Fruit fly (Drosophila melanogaster) whole organism: ENCODE results near the gene DCTN6-p27.

Experiments used
- CG8478 ChIP-seq: fragments of >200 bp; optimal IDR thresholded peaks from 2 replicates; lab custom pipeline; 2018; ENCODE audit warnings: inconsistent platforms
- EcR ChIP-seq, 2 experiments: fragments of >200 bp; optimal IDR thresholded peaks; 2 replicates each; lab custom pipeline; 2017; ENCODE audit warnings: missing biosample characterization in 2 of 2, missing genetic modification characterization in 2 of 2, missing genetic modification reagents in 2 of 2
- usp ChIP-seq: fragments of >200 bp; optimal IDR thresholded peaks from 2 replicates; lab custom pipeline; 2017; ENCODE audit warnings: missing biosample characterization, missing genetic modification characterization, mixed read lengths

DNA sequence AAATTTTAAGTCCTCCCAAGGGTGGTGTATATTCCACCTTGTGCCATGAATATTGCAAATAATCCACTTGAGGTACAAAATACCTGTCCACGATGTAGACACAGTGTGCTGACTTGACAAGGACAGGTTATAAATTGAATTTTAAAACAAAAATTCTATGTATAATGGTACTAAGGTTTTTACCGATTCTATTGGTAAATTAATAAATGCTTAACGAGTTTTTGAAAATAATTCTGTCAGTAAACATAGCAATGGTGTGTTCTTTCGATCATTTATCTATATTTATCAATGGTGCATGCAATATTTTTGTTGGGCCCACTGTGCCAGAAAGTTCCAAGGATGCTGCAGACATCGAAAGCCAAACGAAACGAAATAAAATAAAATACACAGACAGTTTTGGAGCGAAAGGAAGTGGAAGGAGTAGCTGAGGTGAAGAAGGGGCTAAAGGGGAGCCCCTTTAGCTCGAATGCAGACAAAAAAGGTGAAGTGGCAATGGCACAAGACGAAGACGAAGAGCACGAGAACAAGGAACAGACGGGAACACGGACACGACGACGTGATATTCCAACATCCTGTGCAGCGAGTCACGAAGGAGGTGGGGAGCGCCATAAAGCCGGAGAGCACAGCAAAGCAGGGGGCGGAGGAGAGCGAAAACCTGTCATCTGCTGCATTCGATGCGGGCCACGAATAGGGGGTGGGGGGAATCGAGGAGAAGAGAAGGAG is 4.0 kb downstream of the DCTN6-p27 start:
- TF ChIP-seq CG8478 (no peak), usp (no peak), EcR (GFP tag; optimal IDR thresholded peaks at IDR 0.05; lab: Kevin White, UChicago) (no peak)
